Worm (Caenorhabditis elegans): ENCODE data around the gene srh-258.

DNA sequence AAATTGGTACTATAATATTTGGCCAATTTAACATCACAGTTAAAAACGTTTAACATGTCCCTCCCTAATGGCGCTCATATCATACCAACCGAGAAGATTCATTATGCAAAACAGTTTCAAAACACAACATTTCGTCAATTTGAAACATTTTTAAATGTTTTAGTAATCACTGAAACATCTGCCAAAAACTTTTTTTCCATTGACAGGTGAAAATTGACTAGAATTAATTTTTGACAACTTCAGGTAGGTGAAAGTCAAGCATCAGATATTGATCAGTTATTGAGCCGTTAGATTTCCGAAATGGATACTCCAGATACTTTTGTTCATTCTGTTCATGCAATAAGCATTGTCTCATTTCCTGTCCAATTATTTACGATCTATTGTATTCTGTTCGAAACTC is 2.0 kb downstream of the srh-258 start, which contains the start of gene srh-257:
- TF ChIP-seq ztf-11 (tag; optimal IDR thresholded peaks at IDR 0.05) (no peak), nhr-237 (tag; optimal IDR thresholded peaks at IDR 0.05) (no peak), zip-4 (GFP tag; optimal IDR thresholded peaks at IDR 0.05) (no peak), skn-1 (tag; optimal IDR thresholded peaks at IDR 0.05) (no peak), egl-27 (tag; optimal IDR thresholded peaks at IDR 0.05) (no peak), mdl-1 (tag; optimal IDR thresholded peaks at IDR 0.05) (no peak), grh-1 (GFP tag; IDR thresholded peaks at IDR 0.05) (no peak), lin-15B (tag; optimal IDR thresholded peaks at IDR 0.05) (no peak), nhr-28 (tag; optimal IDR thresholded peaks at IDR 0.05) (no peak), mep-1 (tag; optimal IDR thresholded peaks at IDR 0.05) (no peak), blmp-1 (tag; optimal IDR thresholded peaks at IDR 0.05) (no peak), unc-62 (GFP tag; optimal IDR thresholded peaks at IDR 0.05) (no peak), nhr-76 (tag; optimal IDR thresholded peaks at IDR 0.05) (no peak)
